Fruit fly (Drosophila melanogaster): ENCODE data around the gene CG3308.

CG3308 gene

dm6 chr3R:21263177-21263576 is 10.4 kb downstream of the CG3308 start (continued):
- TF ChIP-seq esg (GFP tag; conservative IDR thresholded peaks at IDR 0.05) (no peak), row (GFP tag; IDR thresholded peaks at IDR 0.05) (no peak), D (optimal IDR thresholded peaks at IDR 0.05) (no peak), D (GFP tag; optimal IDR thresholded peaks at IDR 0.05) (no peak), insv (GFP tag; optimal IDR thresholded peaks at IDR 0.05) (no peak), GATAe (GFP tag; conservative IDR thresholded peaks at IDR 0.05) (no peak), Awh (GFP tag; IDR thresholded peaks at IDR 0.05) (peak; percentile 27; the same call in 1 of the 2 replicates), gcm (GFP tag; optimal IDR thresholded peaks at IDR 0.05) (peak; percentile 32), CG4820 (GFP tag; optimal IDR thresholded peaks at IDR 0.05) (no peak), ci (GFP tag; IDR thresholded peaks at IDR 0.05) (peak; percentile 85), Lpt (GFP tag; optimal IDR thresholded peaks at IDR 0.05) (no peak), Dip3 (GFP tag; optimal IDR thresholded peaks at IDR 0.05) (no peak), Dip2 (GFP tag; IDR thresholded peaks at IDR 0.05) (no peak), Trl (optimal IDR thresholded peaks at IDR 0.05) (no peak), Trl (GFP tag; optimal IDR thresholded peaks at IDR 0.05) (no peak), jing (GFP tag; optimal IDR thresholded peaks at IDR 0.05) (no peak), z (GFP tag; IDR thresholded peaks at IDR 0.05) (no peak), fd3F (GFP tag; optimal IDR thresholded peaks at IDR 0.05) (peak; percentile 22), sug (tag; optimal IDR thresholded peaks at IDR 0.05) (no peak), CG3407 (GFP tag; optimal IDR thresholded peaks at IDR 0.05) (peak; percentile 47), schlank (tag; optimal IDR thresholded peaks at IDR 0.05) (peak; percentile 9), Dref (GFP tag; IDR thresholded peaks at IDR 0.05) (no peak), Vsx1 (GFP tag; optimal IDR thresholded peaks at IDR 0.05) (peak; percentile 31), CG6791 (GFP tag; IDR thresholded peaks at IDR 0.05; ENCODE audit: partially characterized antibody) (no peak), exex (tag; optimal IDR thresholded peaks at IDR 0.05) (no peak), so (GFP tag; IDR thresholded peaks at IDR 0.05) (0 out of 3 replicates have a peak, but pooled peaks have one; percentile 35), dan (GFP tag; IDR thresholded peaks at IDR 0.05) (no peak), zen2 (GFP tag; IDR thresholded peaks at IDR 0.05; ENCODE audit: partially characterized antibody) (no peak), vvl (GFP tag; IDR thresholded peaks at IDR 0.05) (peak; percentile 47; the same call in 1 of the 2 replicates)

dm6 chr3R:21260795-21261194 is 12.8 kb downstream of the CG3308 start:
- no peak for TF ChIP-seq CkIIα-i1 (GFP tag; IDR thresholded peaks at IDR 0.05)
- peak; percentile 47 for TF ChIP-seq scrt (GFP tag; optimal IDR thresholded peaks at IDR 0.05)

dm6 chr3R:21254296-21254695 is 19.3 kb downstream of the CG3308 start:
- TF ChIP-seq H15 (GFP tag; IDR thresholded peaks at IDR 0.05) (no peak), gem (tag; optimal IDR thresholded peaks at IDR 0.05) (peak; percentile 14), Hr51 (GFP tag; optimal IDR thresholded peaks at IDR 0.05) (no peak), CG11504 (tag; optimal IDR thresholded peaks at IDR 0.05) (peak; percentile 2), CG18599 (GFP tag; optimal IDR thresholded peaks at IDR 0.05) (peak; percentile 27), CG2678 (tag; optimal IDR thresholded peaks at IDR 0.05) (peak; percentile 18)

dm6 chr3R:21252478-21252877 is 21.1 kb downstream of the CG3308 start:
- TF ChIP-seq CTCF (GFP tag; optimal IDR thresholded peaks at IDR 0.05) = peak; percentile 75
- TF ChIP-seq CG10979 (tag; optimal IDR thresholded peaks at IDR 0.05) = peak; percentile 83
- no peak for TF ChIP-seq Opbp (GFP tag; IDR thresholded peaks at IDR 0.05; ENCODE audit: partially characterized antibody)
